Worm (Caenorhabditis elegans) whole organism, young adult: ENCODE data around the gene sec-61.B.

Source experiments
- D2030.7 ChIP-seq: fragments of 200-800 bp; sonication (Bioruptor generic); IDR thresholded peaks from 2 replicates; pipeline ENCODE4 v1.3.6; 2022; ENCODE audit warnings: missing genetic modification reagents, missing genetic modification characterization, missing compliant biosample characterization
- F10E7.11 ChIP-seq: sonication (generic microtip); optimal IDR thresholded peaks from 2 replicates; lab custom pipeline; 2017; ENCODE audit warnings: mild to moderate bottlenecking, missing genetic modification characterization, moderate library complexity, missing compliant biosample characterization
- F49E8.2 ChIP-seq: sonication (generic microtip); optimal IDR thresholded peaks from 3 replicates; lab custom pipeline; 2017; ENCODE audit warnings: missing genetic modification characterization, mild to moderate bottlenecking, missing compliant biosample characterization, antibody characterized with exemption, moderate library complexity; ENCODE audit not compliant: insufficient read depth
- F57A8.1 ChIP-seq: fragments of 200-800 bp; sonication (Bioruptor generic); optimal IDR thresholded peaks from 2 replicates; lab custom pipeline; 2018; ENCODE audit warnings: mild to moderate bottlenecking, missing genetic modification characterization, moderate library complexity, missing compliant biosample characterization
- K11D2.4 ChIP-seq: fragments of 200-800 bp; sonication (Bioruptor generic); IDR thresholded peaks from 2 replicates; pipeline ENCODE4 v1.3.6; 2022; ENCODE audit warnings: missing genetic modification reagents, missing genetic modification characterization, missing compliant biosample characterization
- K12H6.12 ChIP-seq: fragments of 200-800 bp; sonication (Bioruptor generic); optimal IDR thresholded peaks from 2 replicates; lab custom pipeline; 2018; ENCODE audit warnings: mild to moderate bottlenecking, missing genetic modification characterization, missing compliant biosample characterization
- T07F8.4 ChIP-seq: sonication (generic microtip); optimal IDR thresholded peaks from 2 replicates; lab custom pipeline; 2016; ENCODE audit warnings: mild to moderate bottlenecking, missing genetic modification characterization, moderate library complexity, missing compliant biosample characterization
- Y53F4B.3 ChIP-seq: fragments of 200-800 bp; sonication (Bioruptor generic); IDR thresholded peaks from 2 replicates; pipeline ENCODE4 v1.3.6; 2022; ENCODE audit warnings: missing genetic modification reagents, missing genetic modification characterization, missing compliant biosample characterization
- Y53G8AR.9 ChIP-seq: fragments of 200-800 bp; sonication (Bioruptor generic); conservative IDR thresholded peaks from 2 replicates; pipeline ENCODE4 v1.3.6; 2022; ENCODE audit warnings: missing genetic modification reagents, missing genetic modification characterization, missing compliant biosample characterization
- Y67H2A.10 ChIP-seq: fragments of 200-800 bp; sonication (Bioruptor generic); conservative IDR thresholded peaks from 2 replicates; pipeline ENCODE4 v1.3.6; 2022; ENCODE audit warnings: missing genetic modification reagents, missing genetic modification characterization, missing compliant biosample characterization
- ZK185.1 ChIP-seq: sonication (generic microtip); optimal IDR thresholded peaks from 2 replicates; lab custom pipeline; 2016; ENCODE audit warnings: mild to moderate bottlenecking, missing genetic modification characterization, missing compliant biosample characterization; ENCODE audit not compliant: poor library complexity, severe bottlenecking
- ama-1 ChIP-seq, 3 experiments: fragments of 150-350 bp in 1 of 3; sonication (generic microtip) in 2 of 3; optimal IDR thresholded peaks; 2 replicates each; lab custom pipeline; 2014 to 2018; ENCODE audit warnings: missing biosample characterization in 2 of 3, missing genetic modification characterization in 2 of 3, missing genetic modification reagents in 2 of 3
- aptf-3 ChIP-seq: fragments of 200-800 bp; sonication (Bioruptor generic); IDR thresholded peaks from 2 replicates; pipeline ENCODE4 v1.3.6; 2022; ENCODE audit warnings: missing genetic modification characterization, missing compliant biosample characterization
- attf-3 ChIP-seq: fragments of 200-800 bp; sonication (Bioruptor generic); conservative IDR thresholded peaks from 2 replicates; pipeline ENCODE4 v1.3.6; 2022; ENCODE audit warnings: missing genetic modification reagents, missing genetic modification characterization, missing compliant biosample characterization
- attf-6 ChIP-seq: fragments of 200-800 bp; sonication (Bioruptor generic); IDR thresholded peaks from 2 replicates; pipeline ENCODE4 v1.3.6; 2022; ENCODE audit warnings: missing genetic modification reagents, missing genetic modification characterization, missing compliant biosample characterization
- cebp-2 ChIP-seq: fragments of 200-800 bp; sonication (Bioruptor generic); IDR thresholded peaks from 2 replicates; pipeline ENCODE4 v1.3.6; 2022; ENCODE audit warnings: missing genetic modification characterization, missing compliant biosample characterization
- ceh-27 ChIP-seq: fragments of 200-800 bp; sonication (Bioruptor generic); optimal IDR thresholded peaks from 2 replicates; lab custom pipeline; 2018; ENCODE audit warnings: mild to moderate bottlenecking, missing genetic modification characterization, moderate library complexity, missing compliant biosample characterization
- ceh-40 ChIP-seq: fragments of 200-800 bp; sonication (Bioruptor generic); IDR thresholded peaks from 2 replicates; pipeline ENCODE4 v1.3.6; 2022; ENCODE audit warnings: missing genetic modification characterization, missing compliant biosample characterization
- chd-7 ChIP-seq: sonication (generic microtip); optimal IDR thresholded peaks from 2 replicates; lab custom pipeline; 2016; ENCODE audit warnings: mild to moderate bottlenecking, missing genetic modification characterization, moderate library complexity, missing compliant biosample characterization
- dpff-1 ChIP-seq: sonication (generic microtip); optimal IDR thresholded peaks from 2 replicates; lab custom pipeline; 2017; ENCODE audit warnings: mild to moderate bottlenecking, missing genetic modification characterization, missing compliant biosample characterization
- dpl-1 ChIP-seq: fragments of 150-350 bp; optimal IDR thresholded peaks from 2 replicates; lab custom pipeline; 2014; ENCODE audit warnings: missing biosample characterization, missing genetic modification reagents, missing genetic modification characterization
- efl-1 ChIP-seq: fragments of 150-350 bp; optimal IDR thresholded peaks from 2 replicates; lab custom pipeline; 2014; ENCODE audit warnings: missing biosample characterization, missing genetic modification reagents, missing genetic modification characterization
- ekl-4 ChIP-seq: fragments of 200-800 bp; sonication (Bioruptor generic); IDR thresholded peaks from 2 replicates; pipeline ENCODE4 v1.3.6; 2022; ENCODE audit warnings: missing genetic modification reagents, missing genetic modification characterization, missing compliant biosample characterization
- fkh-3 ChIP-seq: sonication (generic microtip); optimal IDR thresholded peaks from 2 replicates; lab custom pipeline; 2016; ENCODE audit warnings: mild to moderate bottlenecking, missing genetic modification characterization, missing compliant biosample characterization
- him-1 ChIP-seq: sonication (generic microtip); optimal IDR thresholded peaks from 2 replicates; lab custom pipeline; 2016; ENCODE audit warnings: missing genotype, missing genetic modification reagents, missing genetic modification characterization, missing compliant biosample characterization
- hlh-12 ChIP-seq: sonication (generic microtip); optimal IDR thresholded peaks from 2 replicates; lab custom pipeline; 2016; ENCODE audit warnings: missing genetic modification characterization, missing compliant biosample characterization
- hsf-1 ChIP-seq: fragments of 200-800 bp; sonication (Bioruptor generic); IDR thresholded peaks from 2 replicates; pipeline ENCODE4 v1.3.6; 2022; ENCODE audit warnings: missing genetic modification reagents, missing genetic modification characterization, missing compliant biosample characterization
- lag-1 ChIP-seq: fragments of 200-800 bp; sonication (Bioruptor generic); IDR thresholded peaks from 2 replicates; pipeline ENCODE4 v1.3.6; 2022; ENCODE audit warnings: missing genetic modification reagents, missing genetic modification characterization, missing compliant biosample characterization
- let-607 ChIP-seq, 2 experiments: fragments of 200-800 bp in 1 of 2; sonication (Bioruptor generic) in 1 of 2; sonication (generic microtip) in 1 of 2; optimal IDR thresholded peaks; 2 replicates each; lab custom pipeline; 2016 to 2018; ENCODE audit warnings: mild to moderate bottlenecking in 2 of 2, missing compliant biosample characterization in 2 of 2, missing genetic modification characterization in 2 of 2, moderate library complexity in 2 of 2, missing genotype in 1 of 2
- mes-4 ChIP-seq: sonication (generic microtip); optimal IDR thresholded peaks from 2 replicates; lab custom pipeline; 2016; ENCODE audit warnings: missing genotype, missing genetic modification characterization, missing compliant biosample characterization
- nfya-1 ChIP-seq: sonication (generic microtip); optimal IDR thresholded peaks from 2 replicates; lab custom pipeline; 2017; ENCODE audit warnings: antibody characterized with exemption, missing compliant biosample characterization, missing genetic modification characterization, borderline replicate concordance; ENCODE audit not compliant: insufficient read depth
- nhr-179 ChIP-seq: sonication (generic microtip); optimal IDR thresholded peaks from 2 replicates; lab custom pipeline; 2016; ENCODE audit warnings: mild to moderate bottlenecking, missing genetic modification characterization, missing compliant biosample characterization
- nhr-27 ChIP-seq: fragments of 200-800 bp; sonication (Bioruptor generic); optimal IDR thresholded peaks from 2 replicates; lab custom pipeline; 2018; ENCODE audit warnings: mild to moderate bottlenecking, missing genetic modification characterization, moderate library complexity, missing compliant biosample characterization
- nhr-90 ChIP-seq: sonication (generic microtip); optimal IDR thresholded peaks from 2 replicates; lab custom pipeline; 2016; ENCODE audit warnings: missing genotype, mild to moderate bottlenecking, missing genetic modification characterization, missing compliant biosample characterization
- rcor-1 ChIP-seq: fragments of 200-800 bp; sonication (Bioruptor generic); IDR thresholded peaks from 2 replicates; pipeline ENCODE4 v1.3.6; 2022; ENCODE audit warnings: missing genetic modification reagents, missing genetic modification characterization, missing compliant biosample characterization
- repo-1 ChIP-seq: sonication (generic microtip); optimal IDR thresholded peaks from 2 replicates; lab custom pipeline; 2017; ENCODE audit warnings: mild to moderate bottlenecking, missing genetic modification characterization, missing compliant biosample characterization
- rpc-1 ChIP-seq, 2 experiments: fragments of 150-350 bp in 1 of 2; sonication (generic microtip) in 1 of 2; optimal IDR thresholded peaks; 2 replicates each; lab custom pipeline; 2014 to 2018; ENCODE audit warnings: missing biosample characterization in 1 of 2, missing genetic modification characterization in 1 of 2, missing genetic modification reagents in 1 of 2, missing genotype in 1 of 2
- sdz-38 ChIP-seq: sonication (generic microtip); optimal IDR thresholded peaks from 2 replicates; lab custom pipeline; 2016; ENCODE audit warnings: missing genotype, missing genetic modification characterization, missing compliant biosample characterization
- somi-1 ChIP-seq: fragments of 200-800 bp; sonication (Bioruptor generic); optimal IDR thresholded peaks from 2 replicates; lab custom pipeline; 2018; ENCODE audit warnings: mild to moderate bottlenecking, missing genetic modification characterization, missing compliant biosample characterization
- tbp1 ChIP-seq: fragments of 200-800 bp; sonication (Bioruptor generic); optimal IDR thresholded peaks from 2 replicates; lab custom pipeline; 2018; ENCODE audit warnings: mild to moderate bottlenecking, missing genetic modification characterization, missing compliant biosample characterization
- tlf-1 ChIP-seq: fragments of 200-800 bp; sonication (Bioruptor generic); optimal IDR thresholded peaks from 2 replicates; lab custom pipeline; 2018; ENCODE audit warnings: mild to moderate bottlenecking, missing genetic modification characterization, missing compliant biosample characterization
- unc-62 ChIP-seq: fragments of 150-350 bp; optimal IDR thresholded peaks from 2 replicates; lab custom pipeline; 2014; ENCODE audit warnings: missing biosample characterization, missing genetic modification reagents, missing genetic modification characterization
- xnd-1 ChIP-seq: sonication (generic microtip); optimal IDR thresholded peaks from 2 replicates; lab custom pipeline; 2016; ENCODE audit warnings: missing genotype, missing genetic modification reagents, missing genetic modification characterization, missing compliant biosample characterization
- ztf-22 ChIP-seq: fragments of 200-800 bp; sonication (Bioruptor generic); optimal IDR thresholded peaks from 2 replicates; lab custom pipeline; 2018; ENCODE audit warnings: mild to moderate bottlenecking, missing genetic modification characterization, moderate library complexity, missing compliant biosample characterization
- ztf-25 ChIP-seq: fragments of 200-800 bp; sonication (Bioruptor generic); IDR thresholded peaks from 2 replicates; pipeline ENCODE4 v1.3.6; 2022; ENCODE audit warnings: missing genetic modification reagents, missing genetic modification characterization, missing compliant biosample characterization
- ztf-26 ChIP-seq: sonication (generic microtip); optimal IDR thresholded peaks from 2 replicates; lab custom pipeline; 2017; ENCODE audit warnings: missing genetic modification characterization, missing compliant biosample characterization
- ztf-28 ChIP-seq: fragments of 200-800 bp; sonication (Bioruptor generic); IDR thresholded peaks from 2 replicates; pipeline ENCODE4 v1.3.6; 2022; ENCODE audit warnings: missing genetic modification reagents, missing genetic modification characterization, missing compliant biosample characterization
- ztf-6 ChIP-seq: fragments of 200-800 bp; sonication (Bioruptor generic); IDR thresholded peaks from 2 replicates; pipeline ENCODE4 v1.3.6; 2022; ENCODE audit warnings: missing genetic modification reagents, missing genetic modification characterization, missing compliant biosample characterization

The sec-61.B gene

ce11 chrIV:2390251-2390672 is 1.8 kb upstream of the sec-61.B start:
- TF ChIP-seq rcor-1 (GFP tag; lab: Robert Waterston, UW) (no peak), chd-7 (tag; lab: Kevin White, UChicago) (peak; percentile 55), him-1 (tag; lab: Kevin White, UChicago) (no peak), K12H6.12 (peak; percentile 19), hlh-12 (tag; lab: Kevin White, UChicago) (no peak), nhr-90 (no peak), hsf-1 (GFP tag; lab: Robert Waterston, UW) (peak; percentile 62; the same call in 1 of the 2 replicates), unc-62 (no peak), ztf-6 (GFP tag; lab: Robert Waterston, UW) (no peak), Y53F4B.3 (GFP tag; lab: Robert Waterston, UW) (no peak), ztf-22 (no peak), attf-6 (GFP tag; lab: Robert Waterston, UW) (peak; percentile 57; the same call in 1 of the 2 replicates), F49E8.2 (peak; percentile 63), K11D2.4 (no peak), tlf-1 (peak; percentile 84), dpl-1 (no peak), nfya-1 (tag; lab: Kevin White, UChicago) (no peak), attf-3 (no peak), ZK185.1 (tag; lab: Kevin White, UChicago) (no peak), F57A8.1 (GFP tag; lab: Kevin White, UChicago) (no peak), repo-1 (tag; lab: Kevin White, UChicago) (peak; percentile 68), fkh-3 (tag; lab: Kevin White, UChicago) (no peak), dpff-1 (tag; lab: Kevin White, UChicago) (peak; percentile 52), ama-1 (optimal IDR thresholded peaks at IDR 0.05; lab: Kevin White, UChicago) (no peak), ama-1 (GFP tag; optimal IDR thresholded peaks at IDR 0.05; lab: Kevin White, UChicago) (no peak), T07F8.4 (tag; lab: Kevin White, UChicago) (no peak), tbp1 (peak; percentile 48), Y67H2A.10 (no peak), nhr-179 (tag; lab: Kevin White, UChicago) (no peak), D2030.7 (GFP tag; lab: Robert Waterston, UW) (peak; percentile 41; the same call in 1 of the 2 replicates), let-607 (tag; optimal IDR thresholded peaks at IDR 0.05; lab: Kevin White, UChicago) (peak; percentile 64 to 89), ceh-40 (GFP tag; lab: Robert Waterston, UW) (no peak), aptf-3 (GFP tag; lab: Robert Waterston, UW) (no peak), lag-1 (no peak), F10E7.11 (peak; percentile 46), cebp-2 (GFP tag; lab: Robert Waterston, UW) (0 out of 2 replicates have a peak, but pooled peaks have one; percentile 56), sdz-38 (tag; lab: Kevin White, UChicago) (no peak), ceh-27 (GFP tag; lab: Kevin White, UChicago) (no peak), xnd-1 (no peak), ztf-26 (tag; lab: Kevin White, UChicago) (peak; percentile 60), rpc-1 (optimal IDR thresholded peaks at IDR 0.05; lab: Kevin White, UChicago) (no peak), rpc-1 (tag; optimal IDR thresholded peaks at IDR 0.05; lab: Kevin White, UChicago) (no peak), Y53G8AR.9 (GFP tag; lab: Robert Waterston, UW) (peak; percentile 72; the same call in 1 of the 2 replicates), ztf-25 (GFP tag; lab: Robert Waterston, UW) (no peak), ekl-4 (GFP tag; lab: Robert Waterston, UW) (peak; percentile 69), mes-4 (tag; lab: Kevin White, UChicago) (no peak), efl-1 (GFP tag; lab: Kevin White, UChicago) (peak; percentile 45), somi-1 (GFP tag; lab: Kevin White, UChicago) (no peak), nhr-27 (tag; lab: Kevin White, UChicago) (no peak), ztf-28 (no peak)
